Fruit fly (Drosophila melanogaster) whole organism, adult: ENCODE data around the gene CG32708.

Experiments used
- CG11617 ChIP-seq: fragments of 200-800 bp; sonication (Bioruptor generic); optimal IDR thresholded peaks from 2 replicates; lab custom pipeline; 2017; ENCODE audit warnings: mild to moderate bottlenecking, missing biosample characterization, missing genetic modification reagents, missing genetic modification characterization
- CG12768 ChIP-seq: fragments of 200-800 bp; sonication (Bioruptor generic); optimal IDR thresholded peaks from 2 replicates; lab custom pipeline; 2017; ENCODE audit warnings: missing biosample characterization, missing genetic modification characterization, mild to moderate bottlenecking, moderate library complexity, missing genetic modification reagents
- CG33017 ChIP-seq: fragments of 200-800 bp; sonication (Bioruptor generic); optimal IDR thresholded peaks from 2 replicates; lab custom pipeline; 2018; ENCODE audit warnings: missing biosample characterization, mild to moderate bottlenecking, missing genetic modification characterization, moderate library complexity
- Clk ChIP-seq: fragments of 200-800 bp; sonication (Bioruptor generic); optimal IDR thresholded peaks from 2 replicates; lab custom pipeline; 2017; ENCODE audit warnings: missing biosample characterization, missing genetic modification characterization
- Mnt ChIP-seq: fragments of 200-800 bp; sonication (Bioruptor generic); optimal IDR thresholded peaks from 2 replicates; lab custom pipeline; 2016; ENCODE audit warnings: missing biosample characterization, mild to moderate bottlenecking, missing genetic modification characterization
- cic ChIP-seq: fragments of 200-800 bp; sonication (Bioruptor generic); optimal IDR thresholded peaks from 2 replicates; lab custom pipeline; 2017; ENCODE audit warnings: missing biosample characterization, mild to moderate bottlenecking, missing genetic modification characterization, moderate library complexity
- kay ChIP-seq: fragments of 200-800 bp; sonication (Bioruptor generic); peaks from one replicate; lab custom pipeline; 2016; ENCODE audit warnings: missing biosample characterization, missing genetic modification characterization, borderline replicate concordance
- toe ChIP-seq: fragments of 200-800 bp; sonication (Bioruptor generic); optimal IDR thresholded peaks from 2 replicates; lab custom pipeline; 2016; ENCODE audit warnings: missing biosample characterization, missing genetic modification characterization

dm6 chrX:9127264-9128011, 41.7 kb downstream of the CG32708 start:
- TF ChIP-seq CG33017 (tag; lab: Kevin White, UChicago): no peak
- TF ChIP-seq Mnt (GFP tag; lab: Kevin White, UChicago): no peak
- TF ChIP-seq kay (GFP tag; lab: Kevin White, UChicago): no peak
- no peak for TF ChIP-seq cic
- no peak for TF ChIP-seq CG11617
- TF ChIP-seq CG12768 (GFP tag; lab: Kevin White, UChicago): no peak
- no peak for TF ChIP-seq Clk (GFP tag; lab: Kevin White, UChicago)
- TF ChIP-seq toe (GFP tag; lab: Kevin White, UChicago): no peak
